Worm (Caenorhabditis elegans): ENCODE data around the gene gcy-14.

gcy-14 gene

ce11 chrV:14852620-14853019 is 15.5 kb downstream of the gcy-14 start:
- TF ChIP-seq unc-42 (tag; optimal IDR thresholded peaks at IDR 0.05) (peak; percentile 6), ref-2 (tag; optimal IDR thresholded peaks at IDR 0.05) (no peak)

ce11 chrV:14851972-14852371 is 16.1 kb downstream of the gcy-14 start:
- TF ChIP-seq pag-3 (tag; optimal IDR thresholded peaks at IDR 0.05; ENCODE audit: borderline replicate concordance) (no peak), tbx-7 (tag; optimal IDR thresholded peaks at IDR 0.05) (no peak), ceh-45 (GFP tag; IDR thresholded peaks at IDR 0.05) (no peak), elt-2 (tag; optimal IDR thresholded peaks at IDR 0.05) (peak; percentile 15), hlh-30 (tag; optimal IDR thresholded peaks at IDR 0.05; ENCODE audit: insufficient read depth) (no peak), pqm-1 (tag; optimal IDR thresholded peaks at IDR 0.05) (no peak), ref-2 (tag; optimal IDR thresholded peaks at IDR 0.05) (no peak)

- TF ChIP-seq ceh-34 (tag; optimal IDR thresholded peaks at IDR 0.05) (peak; percentile 44), unc-42 (tag; optimal IDR thresholded peaks at IDR 0.05) (peak; percentile 60), tbx-2 (tag; optimal IDR thresholded peaks at IDR 0.05) (peak; percentile 39), C08G9.2 (tag; optimal IDR thresholded peaks at IDR 0.05) (no peak), ceh-31 (tag; optimal IDR thresholded peaks at IDR 0.05) (peak; percentile 51)
Measured at ce11 chrV:14851206-14851605, 16.9 kb downstream of the gcy-14 start.

- TF ChIP-seq ceh-9 (tag; optimal IDR thresholded peaks at IDR 0.05) (no peak), hlh-30 (tag; optimal IDR thresholded peaks at IDR 0.05; ENCODE audit: insufficient read depth) (peak; percentile 47), elt-2 (tag; optimal IDR thresholded peaks at IDR 0.05) (peak; percentile 72)
Measured at ce11 chrV:14850530-14850929, 17.6 kb downstream of the gcy-14 start.

- peak; percentile 89 for TF ChIP-seq hlh-30 (tag; optimal IDR thresholded peaks at IDR 0.05; ENCODE audit: insufficient read depth)
- no peak for TF ChIP-seq sdc-2 (tag; optimal IDR thresholded peaks at IDR 0.05)
- peak; percentile 10 for TF ChIP-seq ceh-31 (tag; optimal IDR thresholded peaks at IDR 0.05)
- peak; percentile 32 for TF ChIP-seq nfya-1 (tag; optimal IDR thresholded peaks at IDR 0.05)
Measured at ce11 chrV:14849628-14850027, 18.5 kb downstream of the gcy-14 start.

ce11 chrV:14848510-14849206 is 19.4 kb downstream of the gcy-14 start:
- TF ChIP-seq ceh-34 (tag; optimal IDR thresholded peaks at IDR 0.05), result no peak
- TF ChIP-seq npax-4 (tag; optimal IDR thresholded peaks at IDR 0.05), result no peak
- peak; percentile 31 for TF ChIP-seq nfya-1 (tag; optimal IDR thresholded peaks at IDR 0.05)
- peak; percentile 99 for TF ChIP-seq unc-55 (GFP tag; optimal IDR thresholded peaks at IDR 0.05)
- TF ChIP-seq ceh-30 (tag; optimal IDR thresholded peaks at IDR 0.05), result no peak
- peak; percentile 61 for TF ChIP-seq ceh-18 (tag; optimal IDR thresholded peaks at IDR 0.05)
- no peak for TF ChIP-seq pag-3 (tag; optimal IDR thresholded peaks at IDR 0.05; ENCODE audit: borderline replicate concordance)
- TF ChIP-seq rnt-1 (tag; optimal IDR thresholded peaks at IDR 0.05), result peak; percentile 36
- no peak for TF ChIP-seq ceh-19 (GFP tag; optimal IDR thresholded peaks at IDR 0.05)
- no peak for TF ChIP-seq ceh-2 (tag; optimal IDR thresholded peaks at IDR 0.05)
- TF ChIP-seq hlh-8 (tag; optimal IDR thresholded peaks at IDR 0.05), result peak; percentile 13
- TF ChIP-seq hlh-30 (tag; optimal IDR thresholded peaks at IDR 0.05; ENCODE audit: insufficient read depth), result peak; percentile 87

- TF ChIP-seq hlh-30 (tag; optimal IDR thresholded peaks at IDR 0.05; ENCODE audit: insufficient read depth) (peak; percentile 83), madf-2 (tag; optimal IDR thresholded peaks at IDR 0.05) (peak; percentile 8), sdc-2 (tag; optimal IDR thresholded peaks at IDR 0.05) (no peak), ceh-18 (tag; optimal IDR thresholded peaks at IDR 0.05) (peak; percentile 6), nfya-1 (tag; optimal IDR thresholded peaks at IDR 0.05) (no peak), rnt-1 (tag; optimal IDR thresholded peaks at IDR 0.05) (peak; percentile 78), unc-55 (GFP tag; optimal IDR thresholded peaks at IDR 0.05) (peak; percentile 45), ahr-1 (tag; optimal IDR thresholded peaks at IDR 0.05) (no peak), elt-4 (tag; optimal IDR thresholded peaks at IDR 0.05) (no peak), nhr-232 (tag; optimal IDR thresholded peaks at IDR 0.05) (no peak), pha-2 (tag; optimal IDR thresholded peaks at IDR 0.05) (no peak), dve-1 (tag; optimal IDR thresholded peaks at IDR 0.05) (no peak), fkh-10 (GFP tag; optimal IDR thresholded peaks at IDR 0.05) (no peak), T23F11.4 (GFP tag; optimal IDR thresholded peaks at IDR 0.05) (no peak), ceh-14 (tag; optimal IDR thresholded peaks at IDR 0.05) (no peak), hlh-13 (GFP tag; optimal IDR thresholded peaks at IDR 0.05) (no peak), pat-9 (tag; optimal IDR thresholded peaks at IDR 0.05) (no peak), C08G9.2 (tag; optimal IDR thresholded peaks at IDR 0.05) (no peak), pag-3 (tag; optimal IDR thresholded peaks at IDR 0.05; ENCODE audit: borderline replicate concordance) (no peak), che-1 (tag; optimal IDR thresholded peaks at IDR 0.05) (no peak), F13H6.1 (tag; optimal IDR thresholded peaks at IDR 0.05) (no peak), ceh-31 (tag; optimal IDR thresholded peaks at IDR 0.05) (no peak), ceh-19 (GFP tag; optimal IDR thresholded peaks at IDR 0.05) (no peak)
Measured at ce11 chrV:14847291-14847915, 20.7 kb downstream of the gcy-14 start, which contains the start of gene ret-1. Gene ret-1 (minus strand): TSS chrV:14847413.
